Fruit fly (Drosophila melanogaster): ENCODE data around the gene CG43737.

CG43737 gene

dm6 chrX:15203634-15204033 is 28.4 kb downstream of the CG43737 start:
- TF ChIP-seq CG6808 (GFP tag; optimal IDR thresholded peaks at IDR 0.05): no peak
- TF ChIP-seq CG11902 (GFP tag; optimal IDR thresholded peaks at IDR 0.05): no peak
- TF ChIP-seq topi (GFP tag; optimal IDR thresholded peaks at IDR 0.05): no peak
- no peak for TF ChIP-seq svp (GFP tag)
- TF ChIP-seq Sox15 (GFP tag; optimal IDR thresholded peaks at IDR 0.05): no peak
- no peak for TF ChIP-seq Hr4 (GFP tag; optimal IDR thresholded peaks at IDR 0.05)
- no peak for TF ChIP-seq CG10669 (GFP tag; optimal IDR thresholded peaks at IDR 0.05)
- no peak for TF ChIP-seq pdm3 (GFP tag; optimal IDR thresholded peaks at IDR 0.05)
- TF ChIP-seq fd85E (GFP tag; optimal IDR thresholded peaks at IDR 0.05): no peak
- no peak for TF ChIP-seq CG9139 (GFP tag; optimal IDR thresholded peaks at IDR 0.05)
- TF ChIP-seq vri (GFP tag; optimal IDR thresholded peaks at IDR 0.05): no peak
- TF ChIP-seq CG11294 (GFP tag; IDR thresholded peaks at IDR 0.05): no peak
- no peak for TF ChIP-seq spab (GFP tag; optimal IDR thresholded peaks at IDR 0.05)
- no peak for TF ChIP-seq CG8119 (GFP tag; IDR thresholded peaks at IDR 0.05)
- no peak for TF ChIP-seq CG1621 (tag; optimal IDR thresholded peaks at IDR 0.05)
- TF ChIP-seq CG16779 (tag; optimal IDR thresholded peaks at IDR 0.05): no peak

dm6 chrX:15206536-15206935 is 31.3 kb downstream of the CG43737 start, which contains the start of gene CG32588:
TSS of gene CG32588 (minus strand) at chrX:15206636.
- TF ChIP-seq salr (GFP tag; optimal IDR thresholded peaks at IDR 0.05): no peak
- no peak for TF ChIP-seq svp (GFP tag)
- no peak for TF ChIP-seq OdsH (GFP tag; optimal IDR thresholded peaks at IDR 0.05)
- no peak for TF ChIP-seq vri (GFP tag; optimal IDR thresholded peaks at IDR 0.05)
- no peak for TF ChIP-seq acj6 (GFP tag; optimal IDR thresholded peaks at IDR 0.05)
- TF ChIP-seq CG6792 (GFP tag; optimal IDR thresholded peaks at IDR 0.05): no peak
- TF ChIP-seq Sox102F (GFP tag; optimal IDR thresholded peaks at IDR 0.05): no peak
- TF ChIP-seq CG9139 (GFP tag; optimal IDR thresholded peaks at IDR 0.05): no peak
- TF ChIP-seq fd59A (GFP tag; optimal IDR thresholded peaks at IDR 0.05): no peak
- no peak for TF ChIP-seq CG11294 (GFP tag; IDR thresholded peaks at IDR 0.05)
- TF ChIP-seq eg (GFP tag; IDR thresholded peaks at IDR 0.05): no peak
- TF ChIP-seq Hr4 (GFP tag; optimal IDR thresholded peaks at IDR 0.05): no peak
- TF ChIP-seq CG6163 (GFP tag; IDR thresholded peaks at IDR 0.05): no peak
- no peak for TF ChIP-seq CG6808 (GFP tag; optimal IDR thresholded peaks at IDR 0.05)
- no peak for TF ChIP-seq CG15336 (GFP tag; IDR thresholded peaks at IDR 0.05)
- TF ChIP-seq CG3919 (GFP tag; optimal IDR thresholded peaks at IDR 0.05): no peak
- TF ChIP-seq CG10631 (GFP tag; optimal IDR thresholded peaks at IDR 0.05): no peak
- TF ChIP-seq CG8119 (GFP tag; IDR thresholded peaks at IDR 0.05): no peak

- TF ChIP-seq pdm3 (GFP tag; optimal IDR thresholded peaks at IDR 0.05): no peak
- no peak for TF ChIP-seq CG3919 (GFP tag; optimal IDR thresholded peaks at IDR 0.05)
- TF ChIP-seq Eip78C (GFP tag): no peak
- TF ChIP-seq Eip75B (GFP tag; optimal IDR thresholded peaks at IDR 0.05): no peak
- no peak for TF ChIP-seq CG3032 (tag; optimal IDR thresholded peaks at IDR 0.05)
Measured at dm6 chrX:15210086-15210485, 34.8 kb downstream of the CG43737 start, which contains the start of gene CG5662. TSS of gene CG5662 (plus strand) at chrX:15210386.

- TF ChIP-seq fd85E (GFP tag; optimal IDR thresholded peaks at IDR 0.05) (no peak), achi (GFP tag; optimal IDR thresholded peaks at IDR 0.05) (peak; percentile 14), vri (GFP tag; optimal IDR thresholded peaks at IDR 0.05) (no peak), Blimp-1 (GFP tag; optimal IDR thresholded peaks at IDR 0.05) (no peak), CG3919 (GFP tag; optimal IDR thresholded peaks at IDR 0.05) (no peak), CG32006 (GFP tag; optimal IDR thresholded peaks at IDR 0.05) (peak; percentile 29), Sox102F (GFP tag; optimal IDR thresholded peaks at IDR 0.05) (no peak), CG11902 (GFP tag; optimal IDR thresholded peaks at IDR 0.05) (no peak), CG8632 (GFP tag; optimal IDR thresholded peaks at IDR 0.05) (no peak), CG8119 (GFP tag; IDR thresholded peaks at IDR 0.05) (0 out of 3 replicates have a peak, but pooled peaks have one; percentile 16), CG11762 (GFP tag; optimal IDR thresholded peaks at IDR 0.05; ENCODE audit: insufficient read depth) (no peak), CG6163 (GFP tag; IDR thresholded peaks at IDR 0.05) (no peak), CG16779 (tag; optimal IDR thresholded peaks at IDR 0.05) (no peak), CG4318 (GFP tag; optimal IDR thresholded peaks at IDR 0.05) (no peak), eg (GFP tag; IDR thresholded peaks at IDR 0.05) (peak; percentile 16; the same call in 1 of the 3 replicates), Lpt (GFP tag; optimal IDR thresholded peaks at IDR 0.05) (no peak), CG1621 (tag; optimal IDR thresholded peaks at IDR 0.05) (no peak), net (GFP tag; optimal IDR thresholded peaks at IDR 0.05) (no peak), CG10669 (GFP tag; optimal IDR thresholded peaks at IDR 0.05) (no peak), Eip78C (GFP tag) (peak; percentile 50), CG8319 (GFP tag; optimal IDR thresholded peaks at IDR 0.05) (no peak), CG6792 (GFP tag; optimal IDR thresholded peaks at IDR 0.05) (no peak), Hr39 (GFP tag; optimal IDR thresholded peaks at IDR 0.05) (peak; percentile 5), Ets21C (GFP tag; optimal IDR thresholded peaks at IDR 0.05) (no peak), CG10631 (GFP tag; optimal IDR thresholded peaks at IDR 0.05) (no peak), CG9139 (GFP tag; optimal IDR thresholded peaks at IDR 0.05) (no peak), spab (GFP tag; optimal IDR thresholded peaks at IDR 0.05) (no peak), fkh (GFP tag; optimal IDR thresholded peaks at IDR 0.05) (no peak), Met (GFP tag; optimal IDR thresholded peaks at IDR 0.05) (peak; percentile 21), CG6854 (GFP tag; optimal IDR thresholded peaks at IDR 0.05) (no peak)
Measured at dm6 chrX:15216048-15216447, 40.8 kb downstream of the CG43737 start.
